Fruit fly (Drosophila melanogaster) whole organism, embryonic: ENCODE results near the gene CG7565.
A peak's percentile ranks its signal among the peaks of the same experiment; 100 is the strongest.

ENCODE experiments used
- B-H2 ChIP-seq: fragments of 200-800 bp; sonication (Bioruptor generic); optimal IDR thresholded peaks from 2 replicates; lab custom pipeline; 2018; ENCODE audit warnings: missing biosample characterization, mild to moderate bottlenecking, missing genetic modification characterization
- CG1024 ChIP-seq: fragments of 200-800 bp; sonication (Bioruptor generic); IDR thresholded peaks from 2 replicates; pipeline ENCODE4 v1.3.6; 2022; ENCODE audit warnings: missing biosample characterization, missing genetic modification characterization
- CG10366 ChIP-seq: fragments of 200-800 bp; sonication (Bioruptor generic); IDR thresholded peaks from 2 replicates; pipeline ENCODE4 v1.3.6; 2022; ENCODE audit warnings: missing biosample characterization, missing genetic modification characterization
- CG12219 ChIP-seq: fragments of 200-800 bp; sonication (Bioruptor generic); optimal IDR thresholded peaks from 3 replicates; lab custom pipeline; 2018; ENCODE audit warnings: missing biosample characterization, mild to moderate bottlenecking, missing genetic modification characterization
- CG13287 ChIP-seq: fragments of 200-800 bp; sonication (Bioruptor generic); IDR thresholded peaks from 2 replicates; pipeline ENCODE4 v1.3.6; 2022; ENCODE audit warnings: missing biosample characterization, missing genetic modification characterization; ENCODE audit not compliant: partially characterized antibody
- CG15073 ChIP-seq: fragments of 200-800 bp; sonication (Bioruptor generic); optimal IDR thresholded peaks from 2 replicates; lab custom pipeline; 2016; ENCODE audit warnings: missing biosample characterization, missing genetic modification characterization
- CG15696 ChIP-seq: fragments of 200-800 bp; sonication (Bioruptor generic); optimal IDR thresholded peaks from 2 replicates; lab custom pipeline; 2019; ENCODE audit warnings: missing biosample characterization, mild to moderate bottlenecking, missing genetic modification characterization, moderate library complexity
- CG1603 ChIP-seq: fragments of 200-800 bp; sonication (Bioruptor generic); optimal IDR thresholded peaks from 2 replicates; lab custom pipeline; 2019; ENCODE audit warnings: missing biosample characterization, mild to moderate bottlenecking, missing genetic modification characterization, moderate library complexity
- CG16863 ChIP-seq: fragments of 200-800 bp; sonication (Bioruptor generic); optimal IDR thresholded peaks from 3 replicates; lab custom pipeline; 2016; ENCODE audit warnings: missing biosample characterization, missing genetic modification characterization
- CG18476 ChIP-seq: fragments of 200-800 bp; sonication (Bioruptor generic); optimal IDR thresholded peaks from 2 replicates; lab custom pipeline; 2016; ENCODE audit warnings: missing biosample characterization, mild to moderate bottlenecking, missing genetic modification characterization
- CG18764 ChIP-seq: fragments of 200-800 bp; sonication (Bioruptor generic); optimal IDR thresholded peaks from 3 replicates; lab custom pipeline; 2016; ENCODE audit warnings: missing biosample characterization, missing genetic modification characterization
- CG34422 ChIP-seq: fragments of 200-800 bp; sonication (Bioruptor generic); IDR thresholded peaks from 3 replicates; pipeline ENCODE4 v1.3.6; 2022; ENCODE audit warnings: missing biosample characterization, missing genetic modification characterization
- CG3726 ChIP-seq: fragments of 200-800 bp; sonication (Bioruptor generic); IDR thresholded peaks from 3 replicates; pipeline ENCODE4, ENCODE4 v1.3.6; 2022; ENCODE audit warnings: missing biosample characterization, missing genetic modification characterization
- CG3847 ChIP-seq: fragments of 200-800 bp; sonication (Bioruptor generic); IDR thresholded peaks from 2 replicates; pipeline ENCODE4 v1.3.6; 2022; ENCODE audit warnings: missing biosample characterization, missing genetic modification characterization
- CG4404 ChIP-seq: fragments of 200-800 bp; sonication (Bioruptor generic); IDR thresholded peaks from 2 replicates; pipeline ENCODE4 v1.3.6; 2022; ENCODE audit warnings: missing biosample characterization, missing genetic modification characterization
- CG4707 ChIP-seq: fragments of 200-800 bp; sonication (Bioruptor generic); optimal IDR thresholded peaks from 2 replicates; lab custom pipeline; 2018; ENCODE audit warnings: missing biosample characterization, mild to moderate bottlenecking, missing genetic modification characterization, moderate library complexity
- CG7357 ChIP-seq: fragments of 200-800 bp; sonication (Bioruptor generic); IDR thresholded peaks from 3 replicates; pipeline ENCODE4 v1.3.6; 2022; ENCODE audit warnings: missing biosample characterization, missing genetic modification characterization
- CG7556 ChIP-seq: fragments of 200-800 bp; sonication (Bioruptor generic); optimal IDR thresholded peaks from 2 replicates; lab custom pipeline; 2017; ENCODE audit warnings: missing biosample characterization, mild to moderate bottlenecking, missing genetic modification characterization
- CG8359 ChIP-seq: fragments of 200-800 bp; sonication (Bioruptor generic); optimal IDR thresholded peaks from 2 replicates; lab custom pipeline; 2017; ENCODE audit warnings: missing biosample characterization, mild to moderate bottlenecking, missing genetic modification characterization, borderline replicate concordance
- CG8924 ChIP-seq: fragments of 200-800 bp; optimal IDR thresholded peaks from 3 replicates; lab custom pipeline; 2019; ENCODE audit warnings: missing biosample characterization, mild to moderate bottlenecking, missing genetic modification characterization, moderate library complexity
- CG9609 ChIP-seq: fragments of 200-800 bp; sonication (Bioruptor generic); optimal IDR thresholded peaks from 3 replicates; lab custom pipeline; 2016; ENCODE audit warnings: missing biosample characterization, missing genetic modification characterization
- Dfd ChIP-seq, 2 experiments: fragments of >200 bp; optimal IDR thresholded peaks; 2 replicates each; lab custom pipeline; 2017; ENCODE audit warnings: missing biosample characterization in 2 of 2, missing genetic modification characterization in 2 of 2
- Dll ChIP-seq: fragments of 200-800 bp; sonication (Bioruptor generic); IDR thresholded peaks from 4 replicates; pipeline ENCODE4 v1.3.6; 2022; ENCODE audit warnings: missing biosample characterization, missing genetic modification characterization; ENCODE audit not compliant: partially characterized antibody
- Fer3 ChIP-seq: fragments of 200-800 bp; sonication (Bioruptor generic); optimal IDR thresholded peaks from 2 replicates; lab custom pipeline; 2018; ENCODE audit warnings: missing biosample characterization, mild to moderate bottlenecking, missing genetic modification characterization, moderate library complexity
- H15 ChIP-seq: fragments of 200-800 bp; sonication (Bioruptor generic); IDR thresholded peaks from 3 replicates; pipeline ENCODE4 v1.3.6; 2022; ENCODE audit warnings: missing biosample characterization, missing genetic modification characterization
- Hey ChIP-seq: fragments of 200-800 bp; sonication (Bioruptor generic); optimal IDR thresholded peaks from 3 replicates; lab custom pipeline; 2018; ENCODE audit warnings: missing biosample characterization, mild to moderate bottlenecking, missing genetic modification characterization
- Hr51 ChIP-seq, 2 experiments: fragments of 200-800 bp; sonication (Bioruptor generic); optimal IDR thresholded peaks; 2 replicates in 1 of 2; 3 replicates in 1 of 2; lab custom pipeline; 2016 to 2018; ENCODE audit warnings: missing biosample characterization in 2 of 2, missing genetic modification characterization in 2 of 2, mild to moderate bottlenecking in 1 of 2, moderate library complexity in 1 of 2
- NC2β ChIP-seq: fragments of 200-800 bp; sonication (Bioruptor generic); optimal IDR thresholded peaks from 2 replicates; lab custom pipeline; 2016; ENCODE audit warnings: missing biosample characterization, missing genetic modification characterization
- Optix ChIP-seq: fragments of 200-800 bp; sonication (Bioruptor generic); IDR thresholded peaks from 3 replicates; pipeline ENCODE4 v1.3.6; 2022; ENCODE audit warnings: missing biosample characterization, missing genetic modification characterization
- Pdp1 ChIP-seq, 2 experiments: fragments of 200-800 bp; sonication (Bioruptor generic); optimal IDR thresholded peaks; 3 replicates each; lab custom pipeline; 2016; ENCODE audit warnings: missing biosample characterization in 2 of 2, missing genetic modification characterization in 2 of 2, mild to moderate bottlenecking in 1 of 2, moderate library complexity in 1 of 2
- Tbp ChIP-seq: fragments of >200 bp; optimal IDR thresholded peaks from 2 replicates; lab custom pipeline; 2018; ENCODE audit warnings: missing biosample characterization, missing genetic modification characterization
- Trl ChIP-seq, 3 experiments: fragments of >200 bp in 2 of 3; fragments of 200-800 bp in 1 of 3; sonication (Bioruptor generic) in 1 of 3; optimal IDR thresholded peaks; 2 replicates in 1 of 3; 3 replicates in 2 of 3; lab custom pipeline; 2016 to 2017; ENCODE audit warnings: missing biosample characterization in 1 of 3, missing genetic modification characterization in 1 of 3
- Vsx1 ChIP-seq: fragments of 200-800 bp; sonication (Bioruptor generic); optimal IDR thresholded peaks from 2 replicates; lab custom pipeline; 2017; ENCODE audit warnings: missing biosample characterization, mild to moderate bottlenecking, missing genetic modification characterization, missing genetic modification reagents
- al ChIP-seq: fragments of 200-800 bp; sonication (Bioruptor generic); IDR thresholded peaks from 2 replicates; pipeline ENCODE4 v1.3.6; 2022; ENCODE audit warnings: missing biosample characterization, missing genetic modification characterization
- ato ChIP-seq: fragments of 200-800 bp; sonication (Bioruptor generic); IDR thresholded peaks from 2 replicates; pipeline ENCODE4 v1.3.6; 2022; ENCODE audit warnings: missing biosample characterization, missing genetic modification characterization; ENCODE audit not compliant: partially characterized antibody
- bowl ChIP-seq: fragments of 200-800 bp; sonication (Bioruptor generic); IDR thresholded peaks from 2 replicates; pipeline ENCODE4 v1.3.6; 2022; ENCODE audit warnings: missing biosample characterization, missing genetic modification characterization
- fd64A ChIP-seq: fragments of 200-800 bp; sonication (Bioruptor generic); optimal IDR thresholded peaks from 3 replicates; lab custom pipeline; 2018; ENCODE audit warnings: missing biosample characterization, mild to moderate bottlenecking, missing genetic modification characterization
- gsb-n ChIP-seq: fragments of 200-800 bp; sonication (Bioruptor generic); optimal IDR thresholded peaks from 3 replicates; lab custom pipeline; 2018; ENCODE audit warnings: missing biosample characterization, mild to moderate bottlenecking, missing genetic modification characterization
- insv ChIP-seq, 2 experiments: fragments of 200-800 bp; sonication (Bioruptor generic); optimal IDR thresholded peaks; 3 replicates each; lab custom pipeline; 2016 to 2018; ENCODE audit warnings: missing biosample characterization in 2 of 2, missing genetic modification characterization in 2 of 2
- jing ChIP-seq: fragments of 200-800 bp; sonication (Bioruptor generic); optimal IDR thresholded peaks from 2 replicates; lab custom pipeline; 2018; ENCODE audit warnings: missing biosample characterization, mild to moderate bottlenecking, missing genetic modification characterization
- jumu ChIP-seq: fragments of 200-800 bp; sonication (Bioruptor generic); optimal IDR thresholded peaks from 3 replicates; lab custom pipeline; 2016; ENCODE audit warnings: missing biosample characterization, missing genetic modification characterization
- lilli ChIP-seq: fragments of 200-800 bp; sonication (Bioruptor generic); optimal IDR thresholded peaks from 3 replicates; lab custom pipeline; 2016; ENCODE audit warnings: missing biosample characterization, missing genetic modification characterization
- otp ChIP-seq: fragments of 200-800 bp; sonication (Bioruptor generic); IDR thresholded peaks from 3 replicates; pipeline ENCODE4, ENCODE4 v1.3.6; 2022; ENCODE audit warnings: missing biosample characterization, missing genetic modification characterization
- rib ChIP-seq: fragments of 200-800 bp; sonication (Bioruptor generic); IDR thresholded peaks from 2 replicates; pipeline ENCODE4 v1.3.6; 2022; ENCODE audit warnings: missing biosample characterization, missing genetic modification characterization
- row ChIP-seq: fragments of 200-800 bp; sonication (Bioruptor generic); IDR thresholded peaks from 3 replicates; pipeline ENCODE4 v1.3.6; 2022; ENCODE audit warnings: missing biosample characterization, missing genetic modification characterization
- scrt ChIP-seq: fragments of 200-800 bp; sonication (Bioruptor generic); optimal IDR thresholded peaks from 2 replicates; lab custom pipeline; 2018; ENCODE audit warnings: missing biosample characterization, mild to moderate bottlenecking, missing genetic modification characterization, moderate library complexity
- seq ChIP-seq: fragments of 200-800 bp; sonication (Bioruptor generic); IDR thresholded peaks from 2 replicates; pipeline ENCODE4 v1.3.6; 2022; ENCODE audit warnings: missing biosample characterization, missing genetic modification characterization
- sug ChIP-seq: fragments of 200-800 bp; optimal IDR thresholded peaks from 2 replicates; lab custom pipeline; 2019; ENCODE audit warnings: missing biosample characterization, mild to moderate bottlenecking, missing genetic modification characterization, moderate library complexity
- tll ChIP-seq, 2 experiments: fragments of 200-800 bp in 1 of 2; fragments of >200 bp in 1 of 2; sonication (Bioruptor generic) in 1 of 2; optimal IDR thresholded peaks; 2 replicates each; lab custom pipeline; 2017 to 2019; ENCODE audit warnings: missing biosample characterization in 2 of 2, missing genetic modification characterization in 2 of 2, mild to moderate bottlenecking in 1 of 2, moderate library complexity in 1 of 2
- vvl ChIP-seq: fragments of 200-800 bp; sonication (Bioruptor generic); IDR thresholded peaks from 2 replicates; pipeline ENCODE4 v1.3.6; 2022; ENCODE audit warnings: missing biosample characterization, missing genetic modification characterization
- zen ChIP-seq: fragments of 200-800 bp; sonication (Bioruptor generic); optimal IDR thresholded peaks from 3 replicates; lab custom pipeline; 2018; ENCODE audit warnings: missing biosample characterization, mild to moderate bottlenecking, missing genetic modification characterization, moderate library complexity

Gene CG7565

DNA sequence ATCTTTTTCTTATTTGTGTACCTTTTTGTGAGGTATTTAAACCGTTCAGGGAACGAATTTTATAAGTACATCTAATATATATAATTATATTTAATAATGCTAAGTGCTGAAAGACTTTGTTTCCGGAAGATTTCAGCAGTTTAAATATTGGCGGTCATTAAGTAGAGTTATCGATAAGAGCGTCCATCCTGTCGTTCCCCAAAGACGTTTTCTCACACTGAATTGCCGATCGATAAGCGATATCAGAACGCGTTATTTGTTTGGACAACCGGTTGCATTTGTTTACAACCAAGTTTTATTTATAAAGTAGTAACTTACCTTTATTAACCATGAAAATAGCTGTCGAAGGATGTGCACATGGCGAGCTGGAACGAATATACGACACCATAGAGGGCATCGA is 30.0 kb upstream of the CG7565 start, which contains the start of gene ldbr (continued):
- TF ChIP-seq Dll (GFP tag; lab: Robert Waterston, UW) (peak; percentile 61; the same call in 3 of the 4 replicates), CG4404 (no peak), Tbp (GFP tag; lab: Kevin White, UChicago) (no peak), Hr51 (GFP tag; optimal IDR thresholded peaks at IDR 0.05; lab: Kevin White, UChicago) (no peak), Dfd (GFP tag; optimal IDR thresholded peaks at IDR 0.05; lab: Kevin White, UChicago) (no peak), al (no peak), Pdp1 (GFP tag; optimal IDR thresholded peaks at IDR 0.05; lab: Kevin White, UChicago) (peak in 1 of 2 experiments; percentile 21), CG8924 (no peak), CG3726 (no peak), CG8359 (GFP tag; lab: Kevin White, UChicago) (no peak), scrt (GFP tag; lab: Kevin White, UChicago) (peak; percentile 71), Hey (no peak), otp (GFP tag; lab: Robert Waterston, UW) (no peak), B-H2 (GFP tag; lab: Kevin White, UChicago) (peak; percentile 64), CG13287 (GFP tag; lab: Robert Waterston, UW) (peak; percentile 61), CG34422 (GFP tag; lab: Robert Waterston, UW) (peak; percentile 36; the same call in 1 of the 3 replicates), CG15073 (no peak), CG3847 (no peak), jumu (no peak), Fer3 (tag; lab: Kevin White, UChicago) (no peak), gsb-n (tag; lab: Kevin White, UChicago) (no peak), NC2β (no peak), CG18476 (GFP tag; lab: Kevin White, UChicago) (no peak), CG15696 (tag; lab: Kevin White, UChicago) (no peak), CG18764 (no peak), lilli (GFP tag; lab: Kevin White, UChicago) (peak; percentile 17), Vsx1 (GFP tag; lab: Kevin White, UChicago) (no peak), tll (GFP tag; optimal IDR thresholded peaks at IDR 0.05; lab: Kevin White, UChicago) (no peak), vvl (GFP tag; lab: Robert Waterston, UW) (no peak; the same call in 1 of the 2 replicates), CG1024 (GFP tag; lab: Robert Waterston, UW) (no peak), CG10366 (GFP tag; lab: Robert Waterston, UW) (no peak), CG16863 (no peak), zen (tag; lab: Kevin White, UChicago) (peak; percentile 20), CG12219 (no peak), insv (GFP tag; optimal IDR thresholded peaks at IDR 0.05; lab: Kevin White, UChicago) (peak in 1 of 2 experiments; percentile 26), seq (GFP tag; lab: Robert Waterston, UW) (no peak), row (GFP tag; lab: Robert Waterston, UW) (no peak), CG1603 (no peak), fd64A (GFP tag; lab: Kevin White, UChicago) (no peak), CG7357 (GFP tag; lab: Robert Waterston, UW) (no peak), sug (peak; percentile 34), Optix (GFP tag; lab: Robert Waterston, UW) (no peak), CG9609 (GFP tag; lab: Kevin White, UChicago) (no peak), bowl (no peak), H15 (GFP tag; lab: Robert Waterston, UW) (no peak), rib (GFP tag; lab: Robert Waterston, UW) (no peak), ato (peak; percentile 56), CG4707 (GFP tag; lab: Kevin White, UChicago) (no peak), jing (no peak), CG7556 (GFP tag; lab: Kevin White, UChicago) (no peak), Trl (optimal IDR thresholded peaks at IDR 0.05; lab: Kevin White, UChicago) (no peak), Trl (GFP tag; optimal IDR thresholded peaks at IDR 0.05; lab: Kevin White, UChicago) (no peak)
